Worm (Caenorhabditis elegans) whole organism, early embryonic: ENCODE results near the gene Y72A10A.1.

Experiments used
- F13C5.2 ChIP-seq: sonication (generic microtip); optimal IDR thresholded peaks from 2 replicates; lab custom pipeline; 2017; ENCODE audit warnings: mild to moderate bottlenecking, missing genetic modification characterization, inconsistent platforms, missing compliant biosample characterization
- aly-1 ChIP-seq: sonication (generic microtip); optimal IDR thresholded peaks from 2 replicates; lab custom pipeline; 2016; ENCODE audit warnings: missing genetic modification characterization, missing compliant biosample characterization
- ama-1 ChIP-seq: fragments of 150-350 bp; optimal IDR thresholded peaks from 2 replicates; lab custom pipeline; 2014
- ceh-13 ChIP-seq: fragments of 200-800 bp; sonication (Bioruptor generic); optimal IDR thresholded peaks from 2 replicates; lab custom pipeline; 2018; ENCODE audit warnings: mild to moderate bottlenecking, missing genetic modification characterization, missing compliant biosample characterization
- ceh-36 ChIP-seq: sonication (generic microtip); optimal IDR thresholded peaks from 2 replicates; lab custom pipeline; 2016; ENCODE audit warnings: missing genetic modification characterization, inconsistent platforms, missing compliant biosample characterization
- flt-1 ChIP-seq: fragments of 200-800 bp; sonication (Bioruptor generic); IDR thresholded peaks from 2 replicates; pipeline ENCODE4 v1.3.6; 2022; ENCODE audit warnings: missing genetic modification characterization, missing compliant biosample characterization
- hmbx-1 ChIP-seq: sonication (generic microtip); optimal IDR thresholded peaks from 2 replicates; lab custom pipeline; 2016; ENCODE audit warnings: mild to moderate bottlenecking, missing genetic modification characterization, missing compliant biosample characterization
- hmg-4 ChIP-seq: fragments of 200-800 bp; sonication (Bioruptor generic); optimal IDR thresholded peaks from 2 replicates; lab custom pipeline; 2018; ENCODE audit warnings: mild to moderate bottlenecking, missing genetic modification characterization, missing compliant biosample characterization
- hnd-1 ChIP-seq: sonication (generic microtip); optimal IDR thresholded peaks from 2 replicates; lab custom pipeline; 2016; ENCODE audit warnings: missing genetic modification characterization, missing compliant biosample characterization
- pes-1 ChIP-seq: fragments of 200-800 bp; sonication (Bioruptor generic); IDR thresholded peaks from 2 replicates; pipeline ENCODE4 v1.3.6; 2022; ENCODE audit warnings: missing genetic modification reagents, missing genetic modification characterization, missing compliant biosample characterization
- scrt-1 ChIP-seq: fragments of 200-800 bp; sonication (Bioruptor generic); IDR thresholded peaks from 2 replicates; pipeline ENCODE4 v1.3.6; 2022; ENCODE audit warnings: missing genetic modification characterization, missing compliant biosample characterization
- tbx-11 ChIP-seq: fragments of 200-800 bp; sonication (Bioruptor generic); IDR thresholded peaks from 2 replicates; pipeline ENCODE4 v1.3.6; 2022; ENCODE audit warnings: missing genetic modification characterization, missing compliant biosample characterization
- tbx-37 ChIP-seq: fragments of 200-800 bp; sonication (Bioruptor generic); conservative IDR thresholded peaks from 2 replicates; pipeline ENCODE4 v1.3.6; 2022; ENCODE audit warnings: missing genetic modification reagents, missing genetic modification characterization, missing compliant biosample characterization

ce11 chrX:6109288-6109770, 28.8 kb downstream of the Y72A10A.1 start, which contains the start of gene kynu-1:
- TF ChIP-seq tbx-37 (GFP tag; lab: Robert Waterston, UW) = no peak
- TF ChIP-seq ama-1 = no peak
- no peak for TF ChIP-seq hmg-4 (GFP tag; lab: Kevin White, UChicago)
- TF ChIP-seq flt-1 (GFP tag; lab: Robert Waterston, UW) = no peak
- no peak for TF ChIP-seq aly-1
- no peak for TF ChIP-seq scrt-1 (GFP tag; lab: Robert Waterston, UW)
- no peak for TF ChIP-seq hmbx-1 (tag; lab: Kevin White, UChicago)
- TF ChIP-seq F13C5.2 = no peak
- no peak for TF ChIP-seq ceh-13
- no peak for TF ChIP-seq tbx-11 (GFP tag; lab: Robert Waterston, UW)
- no peak for TF ChIP-seq hnd-1 (tag; lab: Kevin White, UChicago)
- no peak for TF ChIP-seq pes-1 (GFP tag; lab: Robert Waterston, UW)
- TF ChIP-seq ceh-36 (tag; lab: Kevin White, UChicago) = no peak
